Worm (Caenorhabditis elegans): Measurements from ENCODE around the gene unc-7.

DNA sequence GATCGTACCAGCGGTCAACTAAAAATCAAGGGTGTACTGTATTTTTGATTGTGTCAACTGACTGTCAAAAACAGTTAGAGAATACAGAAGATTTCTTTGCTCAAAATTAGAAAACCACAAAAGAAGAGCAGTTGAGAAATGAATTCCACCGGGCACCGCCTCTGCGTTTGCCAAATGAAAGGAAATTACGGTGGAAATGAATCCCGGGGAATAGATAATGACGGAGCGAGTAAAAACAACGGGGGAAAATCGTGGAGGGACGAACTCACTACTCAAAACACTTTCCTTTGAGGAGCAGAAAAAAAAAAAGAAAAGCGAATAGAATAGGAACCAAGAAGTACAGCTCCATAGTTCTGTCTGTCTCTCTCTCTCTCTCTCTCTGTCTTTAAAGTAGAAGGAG is 849 bp upstream of the unc-7 start:
- TF ChIP-seq hmg-11 (tag; optimal IDR thresholded peaks at IDR 0.05) = no peak
- TF ChIP-seq sea-2 (GFP tag; optimal IDR thresholded peaks at IDR 0.05) = no peak
- TF ChIP-seq ceh-28 (tag; optimal IDR thresholded peaks at IDR 0.05) = no peak
- no peak for TF ChIP-seq ceh-82 (tag; optimal IDR thresholded peaks at IDR 0.05)
- no peak for TF ChIP-seq zag-1 (tag; optimal IDR thresholded peaks at IDR 0.05)
- no peak for TF ChIP-seq pha-4 (tag; optimal IDR thresholded peaks at IDR 0.05)
- TF ChIP-seq nhr-25 (tag; optimal IDR thresholded peaks at IDR 0.05) = no peak

Data from whole organism, L3 larva.